Fruit fly (Drosophila melanogaster) whole organism, wandering third instar larva: ENCODE measurements around the gene CecA2.

ENCODE experiments used
- Abd-B ChIP-seq: fragments of >200 bp; optimal IDR thresholded peaks from 2 replicates; lab custom pipeline; 2017; ENCODE audit warnings: missing biosample characterization, missing genetic modification characterization
- CG32264 ChIP-seq: fragments of 200-800 bp; sonication (Bioruptor generic); optimal IDR thresholded peaks from 2 replicates; lab custom pipeline; 2016; ENCODE audit warnings: missing biosample characterization, missing genetic modification characterization
- CG9705 ChIP-seq: fragments of 200-800 bp; sonication (Bioruptor generic); optimal IDR thresholded peaks from 2 replicates; lab custom pipeline; 2018; ENCODE audit warnings: missing biosample characterization, mild to moderate bottlenecking, missing genetic modification characterization
- CrebA ChIP-seq: fragments of 200-800 bp; sonication (Bioruptor generic); optimal IDR thresholded peaks from 2 replicates; lab custom pipeline; 2016; ENCODE audit warnings: missing biosample characterization, mild to moderate bottlenecking, missing genetic modification characterization, borderline replicate concordance
- Dfd ChIP-seq: fragments of >200 bp; optimal IDR thresholded peaks from 2 replicates; lab custom pipeline; 2017; ENCODE audit warnings: missing biosample characterization, missing genetic modification characterization
- Dif ChIP-seq: fragments of 200-275, 200-300 bp; sonication (Bioruptor generic); optimal IDR thresholded peaks from 2 replicates; lab custom pipeline; 2018; ENCODE audit warnings: missing biosample characterization, missing genetic modification characterization; ENCODE audit not compliant: partially characterized antibody
- GATAd ChIP-seq: sonication (Bioruptor generic); optimal IDR thresholded peaks from 2 replicates; lab custom pipeline; 2016; ENCODE audit warnings: missing biosample characterization, missing genetic modification characterization
- HLH106 ChIP-seq: fragments of 200-800 bp; optimal IDR thresholded peaks from 3 replicates; lab custom pipeline; 2019; ENCODE audit warnings: missing biosample characterization, mild to moderate bottlenecking, missing genetic modification characterization, moderate library complexity
- Hnf4 ChIP-seq: fragments of 200-800 bp; sonication (Bioruptor generic); optimal IDR thresholded peaks from 2 replicates; lab custom pipeline; 2016; ENCODE audit warnings: missing biosample characterization, mild to moderate bottlenecking, missing genetic modification characterization
- Hr78 ChIP-seq: fragments of >200 bp; optimal IDR thresholded peaks from 2 replicates; lab custom pipeline; 2017; ENCODE audit warnings: missing biosample characterization, missing genetic modification characterization
- Hr83 ChIP-seq: fragments of 200-300 bp; sonication (Bioruptor generic); optimal IDR thresholded peaks from 2 replicates; lab custom pipeline; 2016; ENCODE audit warnings: missing biosample characterization, mild to moderate bottlenecking, missing genetic modification characterization, moderate library complexity; ENCODE audit not compliant: poor library complexity, severe bottlenecking
- Jra ChIP-seq: sonication (Bioruptor generic); optimal IDR thresholded peaks from 2 replicates; lab custom pipeline; 2016; ENCODE audit warnings: missing biosample characterization, missing genetic modification characterization
- Mio ChIP-seq: sonication (Bioruptor generic); optimal IDR thresholded peaks from 2 replicates; lab custom pipeline; 2016; ENCODE audit warnings: missing biosample characterization, missing genetic modification characterization
- N ChIP-seq: fragments of >200 bp; optimal IDR thresholded peaks from 2 replicates; lab custom pipeline; 2018; ENCODE audit warnings: missing biosample characterization, missing external identifiers, missing genetic modification characterization
- OdsH ChIP-seq: fragments of 200-800 bp; sonication (Bioruptor generic); optimal IDR thresholded peaks from 2 replicates; lab custom pipeline; 2016; ENCODE audit warnings: missing biosample characterization, mild to moderate bottlenecking, missing genetic modification characterization
- Rel ChIP-seq, 2 experiments: fragments of 200-800 bp; sonication (Bioruptor generic) in 1 of 2; optimal IDR thresholded peaks; 2 replicates in 1 of 2; 3 replicates in 1 of 2; lab custom pipeline; 2016 to 2019; ENCODE audit warnings: mild to moderate bottlenecking in 2 of 2, missing biosample characterization in 2 of 2, missing genetic modification characterization in 2 of 2, moderate library complexity in 1 of 2
- Sp1 ChIP-seq: fragments of 200-800 bp; sonication (Bioruptor generic); optimal IDR thresholded peaks from 3 replicates; lab custom pipeline; 2019; ENCODE audit warnings: missing biosample characterization, mild to moderate bottlenecking, missing genetic modification characterization, moderate library complexity
- Vsx2 ChIP-seq: fragments of 200-300, 225-300 bp; sonication (Bioruptor generic); optimal IDR thresholded peaks from 2 replicates; lab custom pipeline; 2018; ENCODE audit warnings: missing biosample characterization, missing genetic modification characterization; ENCODE audit not compliant: partially characterized antibody
- br ChIP-seq: fragments of 200-800 bp; sonication (Bioruptor generic); optimal IDR thresholded peaks from 2 replicates; lab custom pipeline; 2016; ENCODE audit warnings: missing biosample characterization, missing genetic modification characterization
- brk ChIP-seq: fragments of 200-800 bp; sonication (Bioruptor generic); optimal IDR thresholded peaks from 2 replicates; lab custom pipeline; 2016; ENCODE audit warnings: missing biosample characterization, mild to moderate bottlenecking, missing genetic modification characterization
- dl ChIP-seq, 2 experiments: fragments of 175-275, 200-275 bp in 1 of 2; fragments of 200-275 bp in 1 of 2; sonication (Bioruptor generic); optimal IDR thresholded peaks; lab custom pipeline; 2018; ENCODE audit warnings: mild to moderate bottlenecking in 2 of 2, missing biosample characterization in 2 of 2, missing genetic modification characterization in 2 of 2, moderate library complexity in 2 of 2; ENCODE audit not compliant: partially characterized antibody in 2 of 2, insufficient read depth in 1 of 2
- dmrt93B ChIP-seq: fragments of 200-800 bp; sonication (Bioruptor generic); optimal IDR thresholded peaks from 2 replicates; lab custom pipeline; 2018; ENCODE audit warnings: missing biosample characterization, mild to moderate bottlenecking, missing genetic modification characterization
- dsf ChIP-seq: sonication (Bioruptor generic); optimal IDR thresholded peaks from 2 replicates; lab custom pipeline; 2016; ENCODE audit warnings: missing biosample characterization, missing genetic modification characterization, borderline replicate concordance
- ey ChIP-seq: fragments of 200-800 bp; sonication (Bioruptor generic); optimal IDR thresholded peaks from 2 replicates; lab custom pipeline; 2016; ENCODE audit warnings: missing biosample characterization, missing genetic modification characterization
- foxo ChIP-seq, 2 experiments: fragments of 200-800 bp; sonication (Bioruptor generic); optimal IDR thresholded peaks; 2 replicates in 1 of 2; 3 replicates in 1 of 2; lab custom pipeline; 2016 to 2017; ENCODE audit warnings: missing biosample characterization in 2 of 2, missing genetic modification characterization in 2 of 2
- fru ChIP-seq: fragments of 200-800 bp; sonication (Bioruptor generic); optimal IDR thresholded peaks from 3 replicates; lab custom pipeline; 2016; ENCODE audit warnings: missing biosample characterization, mild to moderate bottlenecking, missing genetic modification characterization
- h ChIP-seq: fragments of 200-800 bp; sonication (Bioruptor generic); optimal IDR thresholded peaks from 3 replicates; lab custom pipeline; 2016; ENCODE audit warnings: missing biosample characterization, mild to moderate bottlenecking, missing genetic modification characterization
- jim ChIP-seq: fragments of 175-275, 200-325 bp; sonication (Bioruptor generic); optimal IDR thresholded peaks from 2 replicates; lab custom pipeline; 2016; ENCODE audit warnings: missing biosample characterization, mild to moderate bottlenecking, missing genetic modification characterization
- lola ChIP-seq: fragments of >200 bp; optimal IDR thresholded peaks from 2 replicates; lab custom pipeline; 2017; ENCODE audit warnings: missing biosample characterization, missing genetic modification characterization
- pan ChIP-seq: fragments of >200 bp; optimal IDR thresholded peaks from 2 replicates; lab custom pipeline; 2017
- psq ChIP-seq: fragments of 200-800 bp; sonication (Bioruptor generic); optimal IDR thresholded peaks from 3 replicates; lab custom pipeline; 2017; ENCODE audit warnings: missing biosample characterization, mild to moderate bottlenecking, missing genetic modification characterization, moderate library complexity
- rgr ChIP-seq: fragments of 200-800 bp; sonication (Bioruptor generic); optimal IDR thresholded peaks from 3 replicates; lab custom pipeline; 2016; ENCODE audit warnings: missing biosample characterization, mild to moderate bottlenecking, missing genetic modification characterization
- sage ChIP-seq: fragments of 200-800 bp; sonication (Bioruptor generic); optimal IDR thresholded peaks from 2 replicates; lab custom pipeline; 2016; ENCODE audit warnings: missing biosample characterization, mild to moderate bottlenecking, missing genetic modification characterization
- sv ChIP-seq: fragments of 200-800 bp; sonication (Bioruptor generic); optimal IDR thresholded peaks from 3 replicates; lab custom pipeline; 2016; ENCODE audit warnings: missing biosample characterization, missing genetic modification characterization
- tai ChIP-seq: sonication (Bioruptor generic); optimal IDR thresholded peaks from 2 replicates; lab custom pipeline; 2016; ENCODE audit warnings: missing biosample characterization, missing genetic modification characterization
- usp ChIP-seq: fragments of >200 bp; optimal IDR thresholded peaks from 2 replicates; lab custom pipeline; 2017; ENCODE audit warnings: missing biosample characterization, missing genetic modification characterization
- woc ChIP-seq: sonication (Bioruptor generic); optimal IDR thresholded peaks from 2 replicates; lab custom pipeline; 2016; ENCODE audit warnings: missing biosample characterization, mild to moderate bottlenecking, missing genetic modification characterization

CecA2 gene

dm6 chr3R:30198793-30199192 lies 13.2 kb upstream of the CecA2 start:
- no peak for TF ChIP-seq Sp1 (GFP tag; lab: Kevin White, UChicago)
- TF ChIP-seq HLH106 = no peak
- no peak for TF ChIP-seq Abd-B
- no peak for TF ChIP-seq usp
- no peak for TF ChIP-seq Vsx2 (GFP tag; lab: Kevin White, UChicago)

- TF ChIP-seq Abd-B = no peak
- TF ChIP-seq Rel (GFP tag; optimal IDR thresholded peaks at IDR 0.05; lab: Kevin White, UChicago) = no peak
- TF ChIP-seq Rel (tag; optimal IDR thresholded peaks at IDR 0.05; lab: Kevin White, UChicago) = peak; percentile 33
- peak; percentile 44 for TF ChIP-seq fru (GFP tag; lab: Kevin White, UChicago)
- TF ChIP-seq h (GFP tag; lab: Kevin White, UChicago) = peak; percentile 37
- TF ChIP-seq Jra (GFP tag; lab: Kevin White, UChicago) = peak; percentile 10
- no peak for TF ChIP-seq foxo (GFP tag; optimal IDR thresholded peaks at IDR 0.05; lab: Kevin White, UChicago)
These were observed 11.8 kb upstream of the CecA2 start for dm6 chr3R:30200091-30200698.

dm6 chr3R:30201064-30201463 lies 10.9 kb upstream of the CecA2 start:
- TF ChIP-seq foxo (GFP tag; optimal IDR thresholded peaks at IDR 0.05; lab: Kevin White, UChicago) (no peak), brk (GFP tag; lab: Kevin White, UChicago) (no peak), psq (GFP tag; lab: Kevin White, UChicago) (no peak), h (GFP tag; lab: Kevin White, UChicago) (no peak), woc (GFP tag; lab: Kevin White, UChicago) (no peak)

dm6 chr3R:30202898-30203103 lies 9.2 kb upstream of the CecA2 start, which contains the start of gene CG9743:
Gene CG9743, minus strand, starts transcription at chr3R:30202998.
- TF ChIP-seq CG9705 (GFP tag; lab: Kevin White, UChicago) (no peak), rgr (GFP tag; lab: Kevin White, UChicago) (no peak)
- TF ChIP-seq, all 38 proteins: peak for 0

dm6 chr3R:30203104-30203986 lies 8.6 kb upstream of the CecA2 start:
- TF ChIP-seq Rel (GFP tag; optimal IDR thresholded peaks at IDR 0.05; lab: Kevin White, UChicago) (no peak), Rel (tag; optimal IDR thresholded peaks at IDR 0.05; lab: Kevin White, UChicago) (no peak), Abd-B (no peak), pan (lab: Kevin White, UChicago) (no peak), fru (GFP tag; lab: Kevin White, UChicago) (peak; percentile 90), Sp1 (GFP tag; lab: Kevin White, UChicago) (peak; percentile 23), CrebA (no peak), jim (GFP tag; lab: Kevin White, UChicago) (no peak), rgr (GFP tag; lab: Kevin White, UChicago) (peak; percentile 36), GATAd (GFP tag; lab: Kevin White, UChicago) (no peak), Hr78 (GFP tag; lab: Kevin White, UChicago) (no peak), br (GFP tag; lab: Kevin White, UChicago) (peak; percentile 61), HLH106 (peak; percentile 56), lola (GFP tag; lab: Kevin White, UChicago) (no peak), sage (GFP tag; lab: Kevin White, UChicago) (no peak), OdsH (GFP tag; lab: Kevin White, UChicago) (peak; percentile 43), woc (GFP tag; lab: Kevin White, UChicago) (peak; percentile 34), Vsx2 (GFP tag; lab: Kevin White, UChicago) (no peak), h (GFP tag; lab: Kevin White, UChicago) (peak; percentile 75), Hnf4 (GFP tag; lab: Kevin White, UChicago) (no peak), Dif (GFP tag; lab: Kevin White, UChicago) (no peak), foxo (GFP tag; optimal IDR thresholded peaks at IDR 0.05; lab: Kevin White, UChicago) (peak; percentile 5 to 74), dmrt93B (GFP tag; lab: Kevin White, UChicago) (peak; percentile 40), CG9705 (GFP tag; lab: Kevin White, UChicago) (no peak), usp (no peak), Dfd (no peak), Mio (GFP tag; lab: Kevin White, UChicago) (no peak), ey (GFP tag; lab: Kevin White, UChicago) (peak; percentile 55), sv (peak; percentile 86), CG32264 (GFP tag; lab: Kevin White, UChicago) (peak; percentile 23), psq (GFP tag; lab: Kevin White, UChicago) (peak; percentile 43), N (GFP tag; lab: Kevin White, UChicago) (no peak), dsf (no peak), brk (GFP tag; lab: Kevin White, UChicago) (no peak), dl (GFP tag; optimal IDR thresholded peaks at IDR 0.05; lab: Kevin White, UChicago; ENCODE audit: insufficient read depth in 1 of 2, partially characterized antibody in 2 of 2) (no peak), tai (no peak), Hr83 (GFP tag; lab: Kevin White, UChicago) (no peak)
